Worm (Caenorhabditis elegans) whole organism, L4 larva: ENCODE results near the gene gfi-1.

Experiments used
- egl-27 ChIP-seq: sonication (generic microtip); optimal IDR thresholded peaks from 3 replicates; lab custom pipeline; 2017; ENCODE audit warnings: missing biosample characterization, missing genetic modification reagents, missing genetic modification characterization
- unc-130 ChIP-seq: sonication (generic microtip); optimal IDR thresholded peaks from 2 replicates; lab custom pipeline; 2016; ENCODE audit warnings: missing genetic modification reagents, missing genetic modification characterization, missing compliant biosample characterization

ce11 chrV:6349597-6349996 is 50.1 kb downstream of the gfi-1 start:
- TF ChIP-seq egl-27 (tag; lab: Kevin White, UChicago) (no peak), unc-130 (GFP tag; lab: Kevin White, UChicago) (no peak)
